Worm (Caenorhabditis elegans) whole organism, L4/young adult: ENCODE results near the gene C24A3.2.

Source experiments
- W03F9.2 ChIP-seq: fragments of 150-350 bp; optimal IDR thresholded peaks from 2 replicates; lab custom pipeline; 2014; ENCODE audit warnings: missing biosample characterization, missing genetic modification characterization
- dao-5 ChIP-seq: sonication (generic microtip); optimal IDR thresholded peaks from 2 replicates; lab custom pipeline; 2016; ENCODE audit warnings: missing genotype, missing genetic modification characterization, moderate library complexity, missing compliant biosample characterization
- him-1 ChIP-seq: sonication (generic microtip); optimal IDR thresholded peaks from 2 replicates; lab custom pipeline; 2016; ENCODE audit warnings: missing genotype, missing genetic modification reagents, missing genetic modification characterization, missing compliant biosample characterization

Gene C24A3.2

ce11 chrX:9027304-9027703 lies 30.0 kb downstream of the C24A3.2 start, which contains the start of gene T25B6.3:
TSS of gene T25B6.3 (plus strand) at chrX:9027604.
- TF ChIP-seq dao-5, result no peak

DNA sequence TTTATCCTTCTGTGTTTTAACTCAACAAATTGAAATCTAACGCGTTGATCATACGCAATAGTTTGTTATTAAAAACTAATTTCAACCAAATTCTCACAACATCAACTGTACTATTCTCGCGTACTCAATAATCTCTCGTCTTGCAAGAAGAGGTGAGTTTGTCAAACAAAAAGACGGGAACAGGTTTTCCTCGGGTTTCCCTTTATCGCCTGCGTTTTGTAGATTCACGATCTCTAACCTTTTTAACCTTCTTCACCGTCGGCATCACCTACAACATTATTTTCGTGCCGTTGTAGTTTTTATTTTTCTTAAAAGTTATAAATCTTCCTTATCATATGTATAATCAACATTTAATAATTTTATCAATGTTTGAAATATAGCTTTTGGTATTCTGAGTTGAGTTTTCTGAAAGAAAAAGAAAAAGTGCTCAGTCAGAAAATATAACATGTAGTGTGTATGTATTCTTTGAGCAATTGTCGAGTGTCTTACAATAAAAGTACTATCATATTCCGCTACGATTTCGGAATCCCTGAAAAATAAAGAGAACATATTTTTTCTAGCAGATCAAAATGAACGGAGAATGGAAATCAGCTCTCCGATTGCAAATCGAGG lies 31.7 kb downstream of the C24A3.2 start, which contains the start of gene snf-12:
Gene snf-12 (plus strand): TSS at position 562 of the 612 bp plus-strand sequence.
- TF ChIP-seq dao-5, result no peak
- no peak for TF ChIP-seq W03F9.2 (tag; lab: Kevin White, UChicago)
- TF ChIP-seq him-1 (tag; lab: Kevin White, UChicago), result no peak

- TF ChIP-seq W03F9.2 (tag; lab: Kevin White, UChicago) (no peak), dao-5 (no peak), him-1 (tag; lab: Kevin White, UChicago) (no peak)
Observed at ce11 chrX:9034310-9034709, 37.0 kb downstream of the C24A3.2 start, which contains the start of gene nep-22. TSS of gene nep-22 (plus strand) at chrX:9034554.

DNA sequence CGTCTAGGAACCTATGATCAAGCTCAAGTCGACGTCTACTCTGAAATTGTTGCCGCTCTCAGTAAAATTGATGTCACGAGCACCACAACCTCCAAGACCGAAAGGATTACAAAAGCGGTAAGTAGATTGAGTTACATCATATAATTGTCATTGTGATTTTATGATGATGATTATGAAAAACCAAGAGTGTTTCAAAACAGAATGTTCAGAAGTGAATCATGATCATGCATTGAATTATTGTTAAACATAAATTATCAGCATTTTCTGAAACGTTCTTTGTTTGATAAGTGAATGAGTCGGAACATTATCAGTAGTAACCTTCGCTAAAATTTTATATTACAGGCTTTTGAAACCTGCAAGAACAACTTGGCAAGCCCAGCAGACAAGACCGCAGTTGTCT lies 37.8 kb downstream of the C24A3.2 start:
- TF ChIP-seq him-1 (tag; lab: Kevin White, UChicago), result no peak

DNA sequence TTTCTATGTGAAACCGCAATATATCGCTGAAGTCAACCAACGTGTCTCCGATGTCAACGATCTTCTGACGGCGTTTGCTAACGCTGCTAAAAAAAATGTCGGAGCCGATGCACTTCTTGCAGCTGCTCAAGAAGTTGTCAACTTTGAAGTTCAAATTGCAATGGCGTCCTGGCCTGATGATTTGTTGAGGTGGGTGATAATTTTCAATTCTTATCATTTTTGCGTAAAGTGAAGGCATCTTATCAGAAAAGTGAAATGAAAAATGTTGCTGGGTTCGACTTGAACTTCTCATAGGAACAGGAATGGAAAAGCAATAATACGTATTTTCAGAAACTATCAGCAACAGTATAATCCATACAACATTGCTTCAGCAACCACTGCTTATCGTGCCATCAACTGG lies 38.9 kb downstream of the C24A3.2 start:
- TF ChIP-seq W03F9.2 (tag; lab: Kevin White, UChicago) (no peak), dao-5 (no peak), him-1 (tag; lab: Kevin White, UChicago) (no peak)

- no peak for TF ChIP-seq him-1 (tag; lab: Kevin White, UChicago)
- TF ChIP-seq dao-5, result no peak
- TF ChIP-seq W03F9.2 (tag; lab: Kevin White, UChicago), result no peak
Observed at ce11 chrX:9045913-9046312, 48.6 kb downstream of the C24A3.2 start, which contains the start of gene prdm-14. TSS of gene prdm-14 (plus strand) at chrX:9046213.
